Worm (Caenorhabditis elegans) whole organism, L4/young adult: Measurements from ENCODE around the gene F02E11.7.

Experiments
- dao-5 ChIP-seq: sonication (generic microtip); optimal IDR thresholded peaks from 2 replicates; lab custom pipeline; 2016; ENCODE audit warnings: missing genotype, missing genetic modification characterization, moderate library complexity, missing compliant biosample characterization
- him-1 ChIP-seq: sonication (generic microtip); optimal IDR thresholded peaks from 2 replicates; lab custom pipeline; 2016; ENCODE audit warnings: missing genotype, missing genetic modification reagents, missing genetic modification characterization, missing compliant biosample characterization

ce11 chrII:3222686-3223085, 44.8 kb upstream of the F02E11.7 start, which contains the start of gene ZC239.13:
- TF ChIP-seq dao-5 = no peak
- TF ChIP-seq him-1 (tag; lab: Kevin White, UChicago) = no peak
